Worm (Caenorhabditis elegans): ENCODE data around the gene M03F4.4.
A peak's percentile ranks its signal among the peaks of the same experiment; 100 is the strongest.

M03F4.4 gene

ce11 chrX:4969228-4969627, 12.0 kb upstream of the M03F4.4 start, which contains the start of gene M03F4.6 (continued):
- TF ChIP-seq hif-1 (tag; optimal IDR thresholded peaks at IDR 0.05) (no peak), ceh-82 (tag; optimal IDR thresholded peaks at IDR 0.05) (no peak)

ce11 chrX:4965592-4965991, 8.4 kb upstream of the M03F4.4 start:
- no peak for TF ChIP-seq nhr-48 (tag; optimal IDR thresholded peaks at IDR 0.05)
- no peak for TF ChIP-seq lin-1 (GFP tag; IDR thresholded peaks at IDR 0.05)
- TF ChIP-seq dve-1 (tag; optimal IDR thresholded peaks at IDR 0.05; ENCODE audit: insufficient read depth) = no peak
- no peak for TF ChIP-seq dmd-8 (GFP tag; IDR thresholded peaks at IDR 0.05)
- TF ChIP-seq spr-3 (GFP tag; optimal IDR thresholded peaks at IDR 0.05) = no peak
- TF ChIP-seq nhr-77 (tag; optimal IDR thresholded peaks at IDR 0.05) = no peak

ce11 chrX:4961681-4962656, 4.8 kb upstream of the M03F4.4 start:
- no peak for TF ChIP-seq nhr-41 (GFP tag; IDR thresholded peaks at IDR 0.05)
- peak; percentile 47 for TF ChIP-seq nhr-77 (tag; optimal IDR thresholded peaks at IDR 0.05)
- peak; percentile 64; the same call in 1 of the 2 replicates for TF ChIP-seq egl-43 (GFP tag; IDR thresholded peaks at IDR 0.05)
- TF ChIP-seq ceh-82 (tag; optimal IDR thresholded peaks at IDR 0.05) = no peak
- TF ChIP-seq nhr-48 (tag; optimal IDR thresholded peaks at IDR 0.05) = peak; percentile 45
- peak; percentile 46 for TF ChIP-seq dve-1 (tag; optimal IDR thresholded peaks at IDR 0.05; ENCODE audit: insufficient read depth)
- peak; percentile 40 for TF ChIP-seq nhr-11 (tag; optimal IDR thresholded peaks at IDR 0.05)
- TF ChIP-seq fkh-10 (GFP tag; optimal IDR thresholded peaks at IDR 0.05) = peak; percentile 68
- TF ChIP-seq nhr-28 (tag; optimal IDR thresholded peaks at IDR 0.05) = peak; percentile 60
- TF ChIP-seq zip-11 (GFP tag; IDR thresholded peaks at IDR 0.05) = no peak
- no peak for TF ChIP-seq nhr-76 (tag; optimal IDR thresholded peaks at IDR 0.05)
- peak in 1 of 2 experiments; percentile 32 for TF ChIP-seq daf-16 (GFP tag; optimal IDR thresholded peaks at IDR 0.05)
- no peak for TF ChIP-seq daf-16 (tag; optimal IDR thresholded peaks at IDR 0.05)
- peak; percentile 24; the same call in 1 of the 2 replicates for TF ChIP-seq dmd-6 (GFP tag; IDR thresholded peaks at IDR 0.05)
- no peak for TF ChIP-seq dmd-8 (GFP tag; IDR thresholded peaks at IDR 0.05)
- no peak for TF ChIP-seq ceh-32 (tag; optimal IDR thresholded peaks at IDR 0.05; ENCODE audit: poor library complexity)
- peak; percentile 76 for TF ChIP-seq ctbp-1 (GFP tag; IDR thresholded peaks at IDR 0.05)
- no peak for TF ChIP-seq tag-97 (GFP tag; IDR thresholded peaks at IDR 0.05)
- peak; percentile 49 for TF ChIP-seq hlh-30 (tag; optimal IDR thresholded peaks at IDR 0.05; ENCODE audit: insufficient read depth)
- peak; percentile 42; the same call in 1 of the 2 replicates for TF ChIP-seq set-16 (GFP tag; IDR thresholded peaks at IDR 0.05)
- 0 out of 2 replicates have a peak, but pooled peaks have one; percentile 15 for TF ChIP-seq saeg-2 (GFP tag; IDR thresholded peaks at IDR 0.05)
- TF ChIP-seq gei-8 (GFP tag; optimal IDR thresholded peaks at IDR 0.05) = no peak
- peak; percentile 74 for TF ChIP-seq rbr-2 (tag; optimal IDR thresholded peaks at IDR 0.05)
- TF ChIP-seq mes-2 (tag; optimal IDR thresholded peaks at IDR 0.05; ENCODE audit: poor library complexity, severe bottlenecking) = peak; percentile 50
- peak; percentile 87 for TF ChIP-seq mep-1 (tag; optimal IDR thresholded peaks at IDR 0.05)
- TF ChIP-seq jun-1 (tag; optimal IDR thresholded peaks at IDR 0.05) = no peak
- no peak for TF ChIP-seq vab-7 (GFP tag; IDR thresholded peaks at IDR 0.05)
- TF ChIP-seq pha-4 (GFP tag; IDR thresholded peaks at IDR 0.05) = peak; percentile 67
- no peak for TF ChIP-seq pha-4 (tag; optimal IDR thresholded peaks at IDR 0.05)
- TF ChIP-seq tra-1 (GFP tag; IDR thresholded peaks at IDR 0.05) = no peak
- TF ChIP-seq spr-1 (tag; optimal IDR thresholded peaks at IDR 0.05) = no peak
- peak in 1 of 2 experiments; percentile 50 for TF ChIP-seq mdl-1 (tag; optimal IDR thresholded peaks at IDR 0.05)
- TF ChIP-seq F37D6.2 (tag; optimal IDR thresholded peaks at IDR 0.05) = peak; percentile 48
- TF ChIP-seq hmg-1.1 (GFP tag; IDR thresholded peaks at IDR 0.05) = peak; percentile 78
- TF ChIP-seq unc-130 (GFP tag; optimal IDR thresholded peaks at IDR 0.05) = no peak
- TF ChIP-seq lin-29 (GFP tag; IDR thresholded peaks at IDR 0.05) = no peak
- 0 out of 2 replicates have a peak, but pooled peaks have one; percentile 34 for TF ChIP-seq php-3 (GFP tag; IDR thresholded peaks at IDR 0.05)
- peak; percentile 99 for TF ChIP-seq aha-1 (tag)
- no peak for TF ChIP-seq madf-5 (GFP tag; IDR thresholded peaks at IDR 0.05)
- TF ChIP-seq unc-62 (GFP tag; optimal IDR thresholded peaks at IDR 0.05 in 1 of 2) = peak in 1 of 2 experiments; percentile 85
- TF ChIP-seq unc-62 (tag; optimal IDR thresholded peaks at IDR 0.05) = no peak

Data from whole organism, L4 larva.